Worm (Caenorhabditis elegans) whole organism, midembryonic: ENCODE data around the gene clec-3.

Source experiments
- T22C8.4 ChIP-seq: fragments of 200-800 bp; sonication (Bioruptor generic); IDR thresholded peaks from 2 replicates; pipeline ENCODE4 v1.3.6; 2022; ENCODE audit warnings: missing genetic modification characterization, missing compliant biosample characterization
- cog-1 ChIP-seq: sonication (generic microtip); optimal IDR thresholded peaks from 2 replicates; lab custom pipeline; 2016; ENCODE audit warnings: missing genetic modification characterization, missing compliant biosample characterization
- flt-1 ChIP-seq: fragments of 200-800 bp; sonication (Bioruptor generic); IDR thresholded peaks from 2 replicates; pipeline ENCODE4 v1.3.6; 2022; ENCODE audit warnings: missing genetic modification characterization, missing compliant biosample characterization
- klf-2 ChIP-seq: fragments of 200-800 bp; sonication (Bioruptor generic); conservative IDR thresholded peaks from 2 replicates; pipeline ENCODE4 v1.3.6; 2022; ENCODE audit warnings: missing genetic modification reagents, missing genetic modification characterization, missing compliant biosample characterization
- med-1 ChIP-seq: sonication (generic microtip); optimal IDR thresholded peaks from 2 replicates; lab custom pipeline; 2017; ENCODE audit warnings: missing genetic modification characterization, mild to moderate bottlenecking, missing compliant biosample characterization, antibody characterized with exemption, missing genetic modification reagents; ENCODE audit not compliant: insufficient read depth
- ref-1 ChIP-seq: fragments of 200-800 bp; sonication (Bioruptor generic); conservative IDR thresholded peaks from 2 replicates; pipeline ENCODE4 v1.3.6; 2022; ENCODE audit warnings: missing genetic modification reagents, missing genetic modification characterization, missing compliant biosample characterization
- tab-1 ChIP-seq: fragments of 200-800 bp; sonication (Bioruptor generic); IDR thresholded peaks from 2 replicates; pipeline ENCODE4 v1.3.6; 2022; ENCODE audit warnings: missing genetic modification characterization, missing compliant biosample characterization
- ztf-23 ChIP-seq: fragments of 200-800 bp; sonication (Bioruptor generic); IDR thresholded peaks from 2 replicates; pipeline ENCODE4 v1.3.6; 2022; ENCODE audit warnings: missing genetic modification reagents, missing genetic modification characterization, missing compliant biosample characterization
- ztf-29 ChIP-seq: fragments of 200-800 bp; sonication (Bioruptor generic); IDR thresholded peaks from 2 replicates; pipeline ENCODE4 v1.3.6; 2022; ENCODE audit warnings: missing genetic modification reagents, missing genetic modification characterization, missing compliant biosample characterization

The clec-3 gene

DNA sequence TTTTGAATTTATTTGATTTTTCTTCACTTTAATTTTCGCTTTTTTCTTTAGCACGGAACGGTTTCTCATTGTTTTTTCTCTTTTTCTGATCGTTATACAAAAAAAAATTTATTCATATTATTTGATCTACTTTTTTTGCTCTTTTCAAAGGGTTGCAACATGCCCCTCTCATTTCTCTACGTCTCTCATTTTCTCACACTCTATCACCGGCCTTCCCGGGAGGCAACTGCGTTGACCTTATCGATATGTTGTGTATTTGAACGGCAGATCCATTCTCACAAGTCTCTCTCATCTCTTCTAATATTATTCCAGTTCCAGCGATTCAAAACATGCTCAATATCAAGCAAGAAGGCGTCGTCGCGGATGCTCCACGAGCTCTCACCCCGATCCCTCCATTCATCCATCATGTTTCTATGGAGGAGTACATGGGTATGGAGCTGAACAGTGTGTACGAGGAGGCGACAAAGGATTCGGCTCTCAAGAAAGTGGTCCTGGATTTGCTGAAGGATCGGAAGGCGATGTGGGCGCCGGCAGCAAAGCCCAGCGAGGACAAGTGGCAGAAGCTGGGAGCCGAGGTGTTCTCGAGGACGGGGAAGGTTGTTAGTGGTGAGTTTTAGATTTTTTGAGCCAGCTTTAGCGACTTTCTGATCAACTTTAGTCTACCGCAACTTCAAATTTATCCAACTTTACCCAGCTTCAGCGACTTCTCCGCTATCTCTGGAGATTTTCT, 19.0 kb downstream of the clec-3 start, which contains the start of gene lido-9:
lido-9 (plus strand) TSS at position 234 of the 730 bp plus-strand sequence.
- TF ChIP-seq ref-1 (GFP tag; lab: Robert Waterston, UW): no peak
- TF ChIP-seq tab-1 (GFP tag; lab: Robert Waterston, UW): no peak
- no peak for TF ChIP-seq cog-1
- TF ChIP-seq T22C8.4: no peak
- no peak for TF ChIP-seq ztf-23 (GFP tag; lab: Robert Waterston, UW)
- TF ChIP-seq flt-1 (GFP tag; lab: Robert Waterston, UW): no peak
- no peak for TF ChIP-seq ztf-29 (GFP tag; lab: Robert Waterston, UW)
- TF ChIP-seq klf-2 (GFP tag; lab: Robert Waterston, UW): no peak
- no peak for TF ChIP-seq med-1 (GFP tag; lab: Kevin White, UChicago)

DNA sequence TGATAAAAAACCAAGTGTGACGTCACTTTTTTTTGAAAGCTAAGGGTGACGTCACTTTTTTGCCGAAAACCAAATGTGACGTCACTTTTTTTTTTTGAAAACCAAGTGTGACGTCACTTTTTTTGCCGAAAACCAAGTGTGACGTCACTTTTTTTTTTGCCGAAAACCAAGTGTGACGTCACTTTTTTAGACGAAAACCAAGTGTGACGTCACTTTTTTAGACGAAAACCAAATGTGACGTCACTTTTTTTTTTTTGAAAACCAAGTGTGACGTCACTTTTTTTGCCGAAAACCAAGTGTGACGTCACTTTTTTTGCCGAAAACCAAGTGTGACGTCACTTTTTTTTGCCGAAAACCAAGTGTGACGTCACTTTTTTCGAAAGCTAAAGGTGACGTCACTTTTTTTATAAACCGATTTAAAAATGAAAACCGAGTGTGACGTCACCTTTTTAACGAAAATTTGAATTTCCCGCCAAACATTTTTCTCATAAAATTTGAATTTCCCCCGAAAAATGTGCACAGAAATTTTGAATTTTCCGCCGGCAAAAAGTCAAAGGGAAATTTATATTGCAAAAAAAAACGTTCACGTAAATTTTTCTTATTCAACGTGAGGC, 21.8 kb downstream of the clec-3 start:
- no peak for TF ChIP-seq ztf-23 (GFP tag; lab: Robert Waterston, UW)
- no peak for TF ChIP-seq T22C8.4
- no peak for TF ChIP-seq ref-1 (GFP tag; lab: Robert Waterston, UW)
- TF ChIP-seq flt-1 (GFP tag; lab: Robert Waterston, UW): no peak
- TF ChIP-seq ztf-29 (GFP tag; lab: Robert Waterston, UW): no peak
- TF ChIP-seq cog-1: no peak

DNA sequence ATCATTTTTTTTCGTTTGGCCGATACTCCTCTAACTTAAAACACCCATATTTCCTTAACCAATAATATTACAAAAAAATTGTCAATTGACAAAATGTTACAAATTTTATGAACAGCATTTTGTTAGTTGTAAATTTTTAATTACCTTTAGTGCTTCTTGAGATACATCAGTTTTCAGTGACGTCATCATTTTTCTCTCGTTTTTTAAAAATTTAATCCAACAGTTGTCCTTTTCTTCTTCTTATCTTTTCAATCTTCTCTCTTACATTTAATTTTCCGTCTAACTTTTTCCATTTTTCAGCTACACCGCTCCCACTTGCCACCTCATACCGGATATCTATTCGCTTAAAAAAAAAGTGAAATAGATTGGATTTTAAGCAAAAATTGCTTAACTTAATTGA, 23.0 kb downstream of the clec-3 start, which contains the start of gene lido-8:
lido-8 (plus strand) TSS at position 301 of the 400 bp plus-strand sequence.
- TF ChIP-seq T22C8.4 (no peak), ztf-29 (GFP tag; lab: Robert Waterston, UW) (no peak), med-1 (GFP tag; lab: Kevin White, UChicago) (no peak), klf-2 (GFP tag; lab: Robert Waterston, UW) (no peak), flt-1 (GFP tag; lab: Robert Waterston, UW) (no peak), tab-1 (GFP tag; lab: Robert Waterston, UW) (no peak), ref-1 (GFP tag; lab: Robert Waterston, UW) (no peak), cog-1 (no peak), ztf-23 (GFP tag; lab: Robert Waterston, UW) (no peak)

DNA sequence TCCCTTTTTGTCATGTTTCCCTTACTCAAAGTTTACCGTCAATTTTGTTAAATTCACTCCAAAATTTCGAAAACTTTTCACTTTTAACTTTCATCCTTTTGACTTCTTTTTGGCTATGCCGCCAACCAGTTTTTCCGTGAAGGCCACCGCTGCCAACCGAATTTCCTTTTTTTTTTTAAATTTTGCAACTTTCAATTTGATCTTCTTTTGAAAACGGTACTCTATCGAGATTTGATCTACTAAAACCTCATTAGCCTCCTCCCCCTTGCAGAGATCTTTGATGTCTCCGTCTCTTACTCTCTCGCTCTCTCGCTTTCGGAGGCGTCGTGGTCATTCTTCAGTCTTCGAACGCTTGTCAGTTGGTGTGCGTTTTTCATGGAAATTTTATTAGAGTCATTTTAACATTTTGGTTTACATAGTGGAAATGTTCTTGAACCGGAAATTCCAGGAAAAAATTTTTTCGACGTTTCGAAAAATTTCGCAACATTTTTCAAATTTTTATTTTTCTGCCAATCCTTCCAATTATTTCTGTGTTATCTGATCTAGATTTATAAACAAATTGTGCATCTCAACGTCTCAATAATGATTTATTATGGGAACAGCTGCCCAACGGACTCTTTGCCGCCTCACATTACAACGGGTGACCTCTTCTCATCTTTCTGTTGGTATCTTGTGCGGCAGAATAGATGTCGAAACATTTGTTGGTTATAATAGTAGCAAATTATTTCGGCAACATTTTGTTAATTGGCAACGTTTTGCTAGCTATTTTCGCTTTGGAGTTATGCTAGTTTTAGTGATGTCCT, 24.9 kb downstream of the clec-3 start:
- TF ChIP-seq cog-1: peak; percentile 26
- TF ChIP-seq ztf-23 (GFP tag; lab: Robert Waterston, UW): no peak
- TF ChIP-seq flt-1 (GFP tag; lab: Robert Waterston, UW): 0 out of 2 replicates have a peak, but pooled peaks have one; percentile 9

DNA sequence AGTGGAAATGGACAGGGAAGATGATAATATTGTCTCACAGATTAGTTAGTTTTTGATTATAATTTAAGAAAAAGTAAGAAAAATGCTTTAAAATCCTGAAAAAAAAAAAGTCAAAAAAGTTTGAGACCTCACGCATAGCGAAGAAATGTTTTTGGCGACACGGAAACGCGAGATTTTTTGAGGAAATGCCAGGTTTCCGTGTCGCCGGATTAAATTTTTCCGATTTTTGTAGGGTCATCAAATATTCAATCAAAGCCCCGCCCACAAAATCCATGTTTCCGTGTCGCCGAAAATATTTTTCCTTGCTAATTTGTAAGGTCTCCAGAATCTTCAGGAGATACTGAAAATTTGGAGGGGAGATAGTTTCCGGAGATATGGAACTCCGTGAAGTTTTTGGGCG, 27.4 kb downstream of the clec-3 start:
- TF ChIP-seq flt-1 (GFP tag; lab: Robert Waterston, UW) (no peak), ztf-23 (GFP tag; lab: Robert Waterston, UW) (no peak), med-1 (GFP tag; lab: Kevin White, UChicago) (no peak), klf-2 (GFP tag; lab: Robert Waterston, UW) (no peak), ztf-29 (GFP tag; lab: Robert Waterston, UW) (no peak), cog-1 (no peak), tab-1 (GFP tag; lab: Robert Waterston, UW) (no peak), T22C8.4 (no peak), ref-1 (GFP tag; lab: Robert Waterston, UW) (no peak)

DNA sequence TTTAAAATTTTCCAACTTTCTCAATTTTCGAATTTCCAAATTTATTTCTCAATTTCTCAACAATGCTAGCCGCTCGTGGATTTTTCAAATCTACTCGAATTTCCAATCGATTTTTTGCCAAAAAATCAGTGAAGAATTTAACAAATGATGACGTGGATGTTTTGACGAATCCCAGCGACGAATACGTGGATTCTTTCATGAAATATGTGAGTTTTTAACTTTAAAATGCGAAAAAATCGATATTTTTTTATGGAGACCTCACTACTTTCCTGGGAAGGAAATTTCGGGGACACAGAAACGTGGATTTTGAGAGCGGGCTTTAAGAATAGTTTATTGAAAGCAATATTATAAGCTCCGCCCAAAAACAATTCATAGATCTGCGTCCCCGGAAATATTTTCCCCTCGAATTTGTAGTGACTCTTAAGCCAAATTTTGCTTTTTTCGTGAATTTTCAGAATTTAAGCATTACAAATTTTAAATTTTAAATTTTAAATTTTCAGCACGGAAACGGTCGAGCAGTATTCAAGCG, 28.1 kb downstream of the clec-3 start, which contains the start of gene K08A2.2:
K08A2.2 (plus strand) TSS at position 51 of the 529 bp plus-strand sequence.
- no peak for TF ChIP-seq flt-1 (GFP tag; lab: Robert Waterston, UW)
- TF ChIP-seq cog-1: no peak
- TF ChIP-seq med-1 (GFP tag; lab: Kevin White, UChicago): no peak
- no peak for TF ChIP-seq T22C8.4
- no peak for TF ChIP-seq ztf-23 (GFP tag; lab: Robert Waterston, UW)
- TF ChIP-seq ref-1 (GFP tag; lab: Robert Waterston, UW): no peak
- no peak for TF ChIP-seq tab-1 (GFP tag; lab: Robert Waterston, UW)
- no peak for TF ChIP-seq ztf-29 (GFP tag; lab: Robert Waterston, UW)
- TF ChIP-seq klf-2 (GFP tag; lab: Robert Waterston, UW): no peak

DNA sequence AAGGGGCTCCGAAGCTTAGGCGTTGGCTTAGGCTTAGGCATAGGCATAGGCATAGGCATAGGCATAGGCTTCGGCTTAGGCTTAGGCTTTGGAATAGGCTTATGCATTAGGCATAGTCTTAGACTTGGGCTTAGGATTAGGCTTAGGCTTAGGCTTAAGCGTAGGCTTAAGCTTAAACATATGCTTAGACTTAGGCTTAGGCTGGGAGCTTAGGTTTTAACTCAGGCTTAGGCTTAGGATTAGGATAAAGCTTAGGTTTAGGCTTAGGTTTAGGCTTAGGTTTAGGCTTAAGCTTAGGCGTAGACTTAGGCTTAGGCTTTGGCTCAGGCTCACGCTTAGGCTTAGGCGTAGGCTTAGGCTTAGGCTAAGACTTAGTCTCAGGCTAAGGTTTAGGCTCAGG, 29.6 kb downstream of the clec-3 start:
- no peak for TF ChIP-seq ztf-29 (GFP tag; lab: Robert Waterston, UW)
- TF ChIP-seq T22C8.4: no peak
- no peak for TF ChIP-seq cog-1
- no peak for TF ChIP-seq tab-1 (GFP tag; lab: Robert Waterston, UW)
- TF ChIP-seq ref-1 (GFP tag; lab: Robert Waterston, UW): no peak
- TF ChIP-seq ztf-23 (GFP tag; lab: Robert Waterston, UW): no peak
- TF ChIP-seq klf-2 (GFP tag; lab: Robert Waterston, UW): no peak
- no peak for TF ChIP-seq med-1 (GFP tag; lab: Kevin White, UChicago)
- TF ChIP-seq flt-1 (GFP tag; lab: Robert Waterston, UW): no peak

DNA sequence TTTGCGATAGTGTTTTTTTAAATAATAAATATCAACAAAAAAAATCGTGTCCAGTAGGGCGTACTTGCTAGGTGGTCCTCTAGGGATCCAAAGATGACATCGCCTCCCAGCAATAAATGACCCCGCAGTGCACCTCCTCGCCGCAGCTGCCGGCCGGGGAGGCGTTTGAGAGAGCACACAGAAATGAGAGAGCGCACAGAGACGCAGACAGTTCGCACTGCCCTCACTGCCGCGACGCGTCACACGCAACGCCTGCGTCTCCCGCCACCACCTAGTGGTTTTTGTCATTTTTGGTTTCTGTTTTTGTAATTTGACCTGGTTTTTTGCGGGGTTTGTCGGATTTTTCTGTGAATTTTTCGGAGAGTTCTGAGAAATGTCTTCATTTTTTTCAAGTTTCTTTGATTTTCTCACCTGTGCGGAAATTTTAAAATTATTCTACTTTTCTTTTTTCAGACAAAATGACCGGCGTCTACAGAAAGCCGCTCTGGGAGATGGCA, 31.8 kb downstream of the clec-3 start, which contains the start of gene lido-7:
lido-7 (plus strand) TSS at position 447 of the 497 bp plus-strand sequence.
- TF ChIP-seq med-1 (GFP tag; lab: Kevin White, UChicago) (no peak), ztf-23 (GFP tag; lab: Robert Waterston, UW) (peak; percentile 59; the same call in 1 of the 2 replicates)
